Fruit fly (Drosophila melanogaster) S2 (cell line): ENCODE measurements around the gene Npc2b.

Experiments
- CG8478 ChIP-seq: fragments of >200 bp; optimal IDR thresholded peaks from 2 replicates; lab custom pipeline; 2018
- CTCF ChIP-seq, 2 experiments: fragments of >200 bp; optimal IDR thresholded peaks; 2 replicates each; lab custom pipeline; 2018

DNA sequence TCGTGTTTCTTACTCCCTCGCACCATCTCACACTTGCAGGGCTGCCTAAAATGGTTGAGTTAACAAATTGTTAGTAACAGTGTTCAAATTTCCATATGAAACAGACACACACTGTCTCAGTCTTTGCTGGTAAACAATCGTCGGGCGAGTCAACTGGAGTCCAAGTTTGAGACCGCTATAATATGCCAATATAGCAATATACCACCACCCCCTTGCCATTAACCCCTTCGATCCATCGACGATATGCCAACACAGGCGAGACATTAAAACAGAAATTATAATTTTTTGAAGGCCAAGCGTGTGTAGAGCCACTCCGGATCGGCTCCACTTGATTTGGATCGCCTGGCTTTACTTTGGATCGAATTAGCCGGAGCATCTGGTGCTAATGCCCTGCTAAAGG, 35.2 kb upstream of the Npc2b start:
- TF ChIP-seq CTCF (optimal IDR thresholded peaks at IDR 0.05; lab: Kevin White, UChicago) = no peak
- TF ChIP-seq CG8478 (lab: Kevin White, UChicago) = no peak
